Fruit fly (Drosophila melanogaster) whole organism, wandering third instar larva: ENCODE measurements around the gene mora.

ENCODE experiments used
- Abd-B ChIP-seq: fragments of >200 bp; optimal IDR thresholded peaks from 2 replicates; lab custom pipeline; 2017; ENCODE audit warnings: missing biosample characterization, missing genetic modification characterization
- CrebA ChIP-seq: fragments of 200-800 bp; sonication (Bioruptor generic); optimal IDR thresholded peaks from 2 replicates; lab custom pipeline; 2016; ENCODE audit warnings: missing biosample characterization, mild to moderate bottlenecking, missing genetic modification characterization, borderline replicate concordance
- Jra ChIP-seq: sonication (Bioruptor generic); optimal IDR thresholded peaks from 2 replicates; lab custom pipeline; 2016; ENCODE audit warnings: missing biosample characterization, missing genetic modification characterization
- Rel ChIP-seq, 2 experiments: fragments of 200-800 bp; sonication (Bioruptor generic) in 1 of 2; optimal IDR thresholded peaks; 2 replicates in 1 of 2; 3 replicates in 1 of 2; lab custom pipeline; 2016 to 2019; ENCODE audit warnings: mild to moderate bottlenecking in 2 of 2, missing biosample characterization in 2 of 2, missing genetic modification characterization in 2 of 2, moderate library complexity in 1 of 2
- brk ChIP-seq: fragments of 200-800 bp; sonication (Bioruptor generic); optimal IDR thresholded peaks from 2 replicates; lab custom pipeline; 2016; ENCODE audit warnings: missing biosample characterization, mild to moderate bottlenecking, missing genetic modification characterization
- dsf ChIP-seq: sonication (Bioruptor generic); optimal IDR thresholded peaks from 2 replicates; lab custom pipeline; 2016; ENCODE audit warnings: missing biosample characterization, missing genetic modification characterization, borderline replicate concordance
- ey ChIP-seq: fragments of 200-800 bp; sonication (Bioruptor generic); optimal IDR thresholded peaks from 2 replicates; lab custom pipeline; 2016; ENCODE audit warnings: missing biosample characterization, missing genetic modification characterization
- fru ChIP-seq: fragments of 200-800 bp; sonication (Bioruptor generic); optimal IDR thresholded peaks from 3 replicates; lab custom pipeline; 2016; ENCODE audit warnings: missing biosample characterization, mild to moderate bottlenecking, missing genetic modification characterization
- h ChIP-seq: fragments of 200-800 bp; sonication (Bioruptor generic); optimal IDR thresholded peaks from 3 replicates; lab custom pipeline; 2016; ENCODE audit warnings: missing biosample characterization, mild to moderate bottlenecking, missing genetic modification characterization
- lola ChIP-seq: fragments of >200 bp; optimal IDR thresholded peaks from 2 replicates; lab custom pipeline; 2017; ENCODE audit warnings: missing biosample characterization, missing genetic modification characterization
- psq ChIP-seq: fragments of 200-800 bp; sonication (Bioruptor generic); optimal IDR thresholded peaks from 3 replicates; lab custom pipeline; 2017; ENCODE audit warnings: missing biosample characterization, mild to moderate bottlenecking, missing genetic modification characterization, moderate library complexity
- usp ChIP-seq: fragments of >200 bp; optimal IDR thresholded peaks from 2 replicates; lab custom pipeline; 2017; ENCODE audit warnings: missing biosample characterization, missing genetic modification characterization

DNA sequence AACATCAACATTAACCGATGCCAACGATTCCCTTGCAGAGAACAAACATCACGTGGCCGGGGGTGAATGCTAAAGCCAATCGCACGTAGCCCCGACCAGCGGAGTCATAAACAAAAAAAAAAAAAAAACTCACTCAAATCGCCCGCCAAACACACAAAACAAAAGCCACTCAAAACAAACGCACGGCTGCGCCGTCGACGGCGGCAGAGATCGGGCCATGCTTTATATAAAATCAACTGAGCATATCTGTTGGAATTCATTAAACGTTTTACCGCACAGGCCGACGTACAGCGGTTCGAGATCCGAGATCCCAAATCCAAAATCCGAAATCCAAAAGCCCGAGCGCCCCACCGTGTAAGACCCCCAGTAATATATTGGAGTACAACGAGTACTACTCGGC, 13.8 kb upstream of the mora start, which contains the start of gene CG13606:
- TF ChIP-seq usp (GFP tag; lab: Kevin White, UChicago) (no peak), psq (GFP tag; lab: Kevin White, UChicago) (no peak), h (GFP tag; lab: Kevin White, UChicago) (no peak), Abd-B (no peak), Jra (GFP tag; lab: Kevin White, UChicago) (no peak), fru (GFP tag; lab: Kevin White, UChicago) (no peak), dsf (no peak), CrebA (no peak), ey (GFP tag; lab: Kevin White, UChicago) (no peak), brk (GFP tag; lab: Kevin White, UChicago) (no peak), lola (GFP tag; lab: Kevin White, UChicago) (no peak), Rel (GFP tag; optimal IDR thresholded peaks at IDR 0.05; lab: Kevin White, UChicago) (no peak), Rel (tag; optimal IDR thresholded peaks at IDR 0.05; lab: Kevin White, UChicago) (no peak)
